Fruit fly (Drosophila melanogaster) whole organism, embryonic: ENCODE results near the gene CG42486.

Source experiments
- CG10462 ChIP-seq: fragments of 200-800 bp; sonication (Bioruptor generic); optimal IDR thresholded peaks from 2 replicates; lab custom pipeline; 2016; ENCODE audit warnings: missing biosample characterization, missing genetic modification characterization
- CG10959 ChIP-seq: fragments of 200-800 bp; sonication (Bioruptor generic); IDR thresholded peaks from 2 replicates; pipeline ENCODE4 v1.3.6; 2022; ENCODE audit warnings: missing biosample characterization, missing genetic modification characterization
- CG11504 ChIP-seq: fragments of 200-800 bp; sonication (Bioruptor generic); optimal IDR thresholded peaks from 3 replicates; lab custom pipeline; 2019; ENCODE audit warnings: missing biosample characterization, mild to moderate bottlenecking, missing genetic modification characterization, moderate library complexity
- CG13624 ChIP-seq: fragments of 200-800 bp; sonication (Bioruptor generic); optimal IDR thresholded peaks from 2 replicates; lab custom pipeline; 2016; ENCODE audit warnings: missing biosample characterization, missing genetic modification characterization
- CG15011 ChIP-seq: fragments of 200-800 bp; sonication (Bioruptor generic); optimal IDR thresholded peaks from 3 replicates; lab custom pipeline; 2018; ENCODE audit warnings: missing biosample characterization, mild to moderate bottlenecking, missing genetic modification characterization
- CG15514 ChIP-seq: fragments of 200-800 bp; sonication (Bioruptor generic); optimal IDR thresholded peaks from 3 replicates; lab custom pipeline; 2017; ENCODE audit warnings: missing biosample characterization, missing genetic modification characterization, mild to moderate bottlenecking, moderate library complexity, missing genetic modification reagents
- CG17361 ChIP-seq: fragments of 200-800 bp; sonication (Bioruptor generic); IDR thresholded peaks from 3 replicates; pipeline ENCODE4 v1.3.6; 2022; ENCODE audit warnings: missing biosample characterization, missing genetic modification characterization
- CG17568 ChIP-seq: fragments of 200-800 bp; sonication (Bioruptor generic); optimal IDR thresholded peaks from 2 replicates; lab custom pipeline; 2018; ENCODE audit warnings: missing biosample characterization, mild to moderate bottlenecking, missing genetic modification characterization, moderate library complexity
- CG17829 ChIP-seq: fragments of 200-800 bp; optimal IDR thresholded peaks from 2 replicates; lab custom pipeline; 2019; ENCODE audit warnings: missing biosample characterization, mild to moderate bottlenecking, missing genetic modification characterization, moderate library complexity
- CG18764 ChIP-seq: fragments of 200-800 bp; sonication (Bioruptor generic); optimal IDR thresholded peaks from 3 replicates; lab custom pipeline; 2016; ENCODE audit warnings: missing biosample characterization, missing genetic modification characterization
- CG32532 ChIP-seq: fragments of 200-800 bp; sonication (Bioruptor generic); IDR thresholded peaks from 2 replicates; pipeline ENCODE4 v1.3.6; 2022; ENCODE audit warnings: missing biosample characterization, missing genetic modification characterization
- CG3407 ChIP-seq: fragments of 200-800 bp; sonication (Bioruptor generic); optimal IDR thresholded peaks from 2 replicates; lab custom pipeline; 2018; ENCODE audit warnings: missing biosample characterization, mild to moderate bottlenecking, missing genetic modification characterization
- CG4282 ChIP-seq: fragments of 200-800 bp; sonication (Bioruptor generic); optimal IDR thresholded peaks from 2 replicates; lab custom pipeline; 2016; ENCODE audit warnings: missing biosample characterization, missing genetic modification characterization
- CG4424 ChIP-seq: fragments of 200-800 bp; sonication (Bioruptor generic); optimal IDR thresholded peaks from 3 replicates; lab custom pipeline; 2016; ENCODE audit warnings: missing biosample characterization, missing genetic modification characterization
- CG4707 ChIP-seq: fragments of 200-800 bp; sonication (Bioruptor generic); optimal IDR thresholded peaks from 2 replicates; lab custom pipeline; 2018; ENCODE audit warnings: missing biosample characterization, mild to moderate bottlenecking, missing genetic modification characterization, moderate library complexity
- CG7928 ChIP-seq: fragments of 200-800 bp; sonication (Bioruptor generic); optimal IDR thresholded peaks from 2 replicates; lab custom pipeline; 2017; ENCODE audit warnings: missing biosample characterization, mild to moderate bottlenecking, missing genetic modification characterization
- CG8290 ChIP-seq, 3 experiments: fragments of 200-800 bp; sonication (Bioruptor generic); optimal IDR thresholded peaks; 2 replicates each; lab custom pipeline; 2016 to 2019; ENCODE audit warnings: missing biosample characterization in 3 of 3, missing genetic modification characterization in 3 of 3, mild to moderate bottlenecking in 2 of 3, moderate library complexity in 1 of 3
- CG8924 ChIP-seq: fragments of 200-800 bp; optimal IDR thresholded peaks from 3 replicates; lab custom pipeline; 2019; ENCODE audit warnings: missing biosample characterization, mild to moderate bottlenecking, missing genetic modification characterization, moderate library complexity
- CG9437 ChIP-seq: fragments of 200-800 bp; sonication (Bioruptor generic); optimal IDR thresholded peaks from 2 replicates; lab custom pipeline; 2018; ENCODE audit warnings: missing biosample characterization, mild to moderate bottlenecking, missing genetic modification characterization
- CG9932 ChIP-seq: fragments of 200-800 bp; sonication (Bioruptor generic); IDR thresholded peaks from 2 replicates; pipeline ENCODE4 v1.3.6; 2022; ENCODE audit warnings: missing biosample characterization, missing genetic modification characterization
- Doc2 ChIP-seq: fragments of 200-800 bp; sonication (Bioruptor generic); IDR thresholded peaks from 2 replicates; pipeline ENCODE4 v1.3.6; 2022; ENCODE audit warnings: missing biosample characterization, missing genetic modification characterization
- Elba2 ChIP-seq: fragments of 200-800 bp; sonication (Bioruptor generic); optimal IDR thresholded peaks from 3 replicates; lab custom pipeline; 2016; ENCODE audit warnings: missing biosample characterization, missing genetic modification characterization
- Hmr ChIP-seq: fragments of 200-800 bp; sonication (Bioruptor generic); optimal IDR thresholded peaks from 3 replicates; lab custom pipeline; 2017; ENCODE audit warnings: mild to moderate bottlenecking, missing biosample characterization, missing genetic modification reagents, missing genetic modification characterization
- Kr ChIP-seq: fragments of 200-800 bp; sonication (Bioruptor generic); optimal IDR thresholded peaks from 2 replicates; lab custom pipeline; 2017; ENCODE audit warnings: missing biosample characterization, mild to moderate bottlenecking, missing genetic modification characterization
- Mad ChIP-seq: fragments of 200-800 bp; sonication (Bioruptor generic); optimal IDR thresholded peaks from 2 replicates; lab custom pipeline; 2016; ENCODE audit warnings: missing biosample characterization, missing genetic modification characterization
- Optix ChIP-seq: fragments of 200-800 bp; sonication (Bioruptor generic); IDR thresholded peaks from 3 replicates; pipeline ENCODE4 v1.3.6; 2022; ENCODE audit warnings: missing biosample characterization, missing genetic modification characterization
- Poxn ChIP-seq: fragments of 200-800 bp; sonication (Bioruptor generic); IDR thresholded peaks from 2 replicates; pipeline ENCODE4 v1.3.6; 2022; ENCODE audit warnings: missing biosample characterization, missing genetic modification characterization
- Rx ChIP-seq: fragments of 200-800 bp; sonication (Bioruptor generic); IDR thresholded peaks from 2 replicates; pipeline ENCODE4 v1.3.6; 2022; ENCODE audit warnings: missing biosample characterization, missing genetic modification characterization
- Scr ChIP-seq: fragments of 200-800 bp; sonication (Bioruptor generic); IDR thresholded peaks from 2 replicates; pipeline ENCODE4 v1.3.6; 2022; ENCODE audit warnings: missing biosample characterization, missing genetic modification characterization; ENCODE audit not compliant: partially characterized antibody
- Sin3A ChIP-seq: fragments of >200 bp; optimal IDR thresholded peaks from 2 replicates; lab custom pipeline; 2018
- Trl ChIP-seq, 3 experiments: fragments of >200 bp in 2 of 3; fragments of 200-800 bp in 1 of 3; sonication (Bioruptor generic) in 1 of 3; optimal IDR thresholded peaks; 2 replicates in 1 of 3; 3 replicates in 2 of 3; lab custom pipeline; 2016 to 2017; ENCODE audit warnings: missing biosample characterization in 1 of 3, missing genetic modification characterization in 1 of 3
- Xrp1 ChIP-seq: fragments of 200-800 bp; sonication (Bioruptor generic); IDR thresholded peaks from 2 replicates; pipeline ENCODE4 v1.3.6; 2022; ENCODE audit warnings: missing biosample characterization, missing genetic modification characterization
- az2 ChIP-seq: fragments of 200-800 bp; sonication (Bioruptor generic); optimal IDR thresholded peaks from 3 replicates; lab custom pipeline; 2016; ENCODE audit warnings: missing biosample characterization, missing genetic modification characterization
- bcd ChIP-seq: fragments of 200-800 bp; sonication (Bioruptor generic); optimal IDR thresholded peaks from 2 replicates; lab custom pipeline; 2017; ENCODE audit warnings: missing biosample characterization, mild to moderate bottlenecking, missing genetic modification characterization
- crp ChIP-seq, 2 experiments: fragments of 200-800 bp; sonication (Bioruptor generic); optimal IDR thresholded peaks; 2 replicates in 1 of 2; 3 replicates in 1 of 2; lab custom pipeline; 2017; ENCODE audit warnings: missing biosample characterization in 2 of 2, missing genetic modification characterization in 2 of 2, mild to moderate bottlenecking in 1 of 2, moderate library complexity in 1 of 2
- da ChIP-seq: fragments of 200-800 bp; sonication (Bioruptor generic); optimal IDR thresholded peaks from 2 replicates; lab custom pipeline; 2016; ENCODE audit warnings: missing biosample characterization, missing genetic modification characterization
- dan ChIP-seq: fragments of 200-800 bp; sonication (Bioruptor generic); IDR thresholded peaks from 2 replicates; pipeline ENCODE4 v1.3.6; 2022; ENCODE audit warnings: missing biosample characterization, missing genetic modification characterization
- dati ChIP-seq: fragments of 200-800 bp; sonication (Bioruptor generic); IDR thresholded peaks from 2 replicates; pipeline ENCODE4 v1.3.6; 2022; ENCODE audit warnings: missing biosample characterization, missing genetic modification characterization
- gcm2 ChIP-seq: fragments of 200-800 bp; sonication (Bioruptor generic); optimal IDR thresholded peaks from 2 replicates; lab custom pipeline; 2016; ENCODE audit warnings: missing biosample characterization, missing genetic modification characterization
- gfzf ChIP-seq: fragments of 200-800 bp; sonication (Bioruptor generic); optimal IDR thresholded peaks from 2 replicates; lab custom pipeline; 2016; ENCODE audit warnings: missing biosample characterization, mild to moderate bottlenecking, missing genetic modification characterization, moderate library complexity
- nom ChIP-seq: fragments of 200-800 bp; sonication (Bioruptor generic); optimal IDR thresholded peaks from 2 replicates; lab custom pipeline; 2017; ENCODE audit warnings: missing biosample characterization, missing genetic modification characterization, mild to moderate bottlenecking, moderate library complexity, missing genetic modification reagents
- run ChIP-seq: fragments of 200-800 bp; sonication (Bioruptor generic); optimal IDR thresholded peaks from 3 replicates; lab custom pipeline; 2018; ENCODE audit warnings: missing biosample characterization, mild to moderate bottlenecking, missing genetic modification characterization
- schlank ChIP-seq: fragments of 200-800 bp; sonication (Bioruptor generic); optimal IDR thresholded peaks from 2 replicates; lab custom pipeline; 2018; ENCODE audit warnings: missing biosample characterization, mild to moderate bottlenecking, missing genetic modification characterization
- sens-2 ChIP-seq: fragments of 200-800 bp; sonication (Bioruptor generic); IDR thresholded peaks from 2 replicates; pipeline ENCODE4 v1.3.6; 2022; ENCODE audit warnings: missing biosample characterization, missing genetic modification characterization
- seq ChIP-seq: fragments of 200-800 bp; sonication (Bioruptor generic); IDR thresholded peaks from 2 replicates; pipeline ENCODE4 v1.3.6; 2022; ENCODE audit warnings: missing biosample characterization, missing genetic modification characterization
- shn ChIP-seq: fragments of 200-800 bp; sonication (Bioruptor generic); optimal IDR thresholded peaks from 3 replicates; lab custom pipeline; 2016; ENCODE audit warnings: missing biosample characterization, missing genetic modification characterization
- tap ChIP-seq: fragments of 200-800 bp; optimal IDR thresholded peaks from 3 replicates; lab custom pipeline; 2019; ENCODE audit warnings: missing biosample characterization, mild to moderate bottlenecking, missing genetic modification characterization, moderate library complexity
- tx ChIP-seq: fragments of 200-800 bp; sonication (Bioruptor generic); optimal IDR thresholded peaks from 2 replicates; lab custom pipeline; 2016; ENCODE audit warnings: missing biosample characterization, missing genetic modification characterization
- zen ChIP-seq: fragments of 200-800 bp; sonication (Bioruptor generic); optimal IDR thresholded peaks from 3 replicates; lab custom pipeline; 2018; ENCODE audit warnings: missing biosample characterization, mild to moderate bottlenecking, missing genetic modification characterization, moderate library complexity
- zf30C ChIP-seq: fragments of 200-800 bp; sonication (Bioruptor generic); optimal IDR thresholded peaks from 3 replicates; lab custom pipeline; 2018; ENCODE audit warnings: missing biosample characterization, mild to moderate bottlenecking, missing genetic modification characterization

CG42486 gene

dm6 chr2L:11816376-11816775 is 26.6 kb upstream of the CG42486 start (continued):
- TF ChIP-seq Scr (no peak), Mad (GFP tag; lab: Kevin White, UChicago) (peak; percentile 95), CG9437 (GFP tag; lab: Kevin White, UChicago) (peak; percentile 87), CG4424 (GFP tag; lab: Kevin White, UChicago) (peak; percentile 98), CG9932 (peak; percentile 65), nom (no peak), gcm2 (GFP tag; lab: Kevin White, UChicago) (peak; percentile 77), dan (GFP tag; lab: Robert Waterston, UW) (no peak; the same call in 1 of the 2 replicates), CG17829 (tag; lab: Kevin White, UChicago) (peak; percentile 95), crp (GFP tag; optimal IDR thresholded peaks at IDR 0.05; lab: Kevin White, UChicago) (peak in 1 of 2 experiments; percentile 27), tap (tag; lab: Kevin White, UChicago) (peak; percentile 82), Rx (GFP tag; lab: Robert Waterston, UW) (peak; percentile 93), Xrp1 (GFP tag; lab: Robert Waterston, UW) (peak; percentile 82), CG15011 (GFP tag; lab: Kevin White, UChicago) (peak; percentile 92), CG32532 (GFP tag; lab: Robert Waterston, UW) (peak; percentile 90), CG4282 (peak; percentile 82), CG18764 (GFP tag; lab: Kevin White, UChicago) (peak; percentile 96), CG10959 (peak; percentile 94), Elba2 (GFP tag; lab: Kevin White, UChicago) (peak; percentile 91), CG7928 (peak; percentile 68), seq (GFP tag; lab: Robert Waterston, UW) (peak; percentile 76), tx (GFP tag; lab: Kevin White, UChicago) (peak; percentile 75), zf30C (GFP tag; lab: Kevin White, UChicago) (peak; percentile 67), Kr (GFP tag; lab: Kevin White, UChicago) (peak; percentile 99), az2 (peak; percentile 95), CG17568 (GFP tag; lab: Kevin White, UChicago) (peak; percentile 95), CG17361 (GFP tag; lab: Robert Waterston, UW) (peak; percentile 92), Optix (GFP tag; lab: Robert Waterston, UW) (peak; percentile 93), shn (GFP tag; lab: Kevin White, UChicago) (peak; percentile 94), Doc2 (GFP tag; lab: Robert Waterston, UW) (no peak), CG11504 (tag; lab: Kevin White, UChicago) (peak; percentile 87), CG15514 (GFP tag; lab: Kevin White, UChicago) (peak; percentile 94), CG8290 (GFP tag; optimal IDR thresholded peaks at IDR 0.05; lab: Kevin White, UChicago) (peak; percentile 92), CG8290 (tag; optimal IDR thresholded peaks at IDR 0.05; lab: Kevin White, UChicago) (peak; percentile 91 to 98), CG3407 (peak; percentile 95), Sin3A (lab: Kevin White, UChicago) (no peak), da (GFP tag; lab: Kevin White, UChicago) (peak; percentile 92), schlank (peak; percentile 87), Poxn (GFP tag; lab: Robert Waterston, UW) (0 out of 2 replicates have a peak, but pooled peaks have one; percentile 30), Hmr (GFP tag; lab: Kevin White, UChicago) (peak; percentile 95), CG10462 (peak; percentile 89), Trl (optimal IDR thresholded peaks at IDR 0.05; lab: Kevin White, UChicago) (no peak), Trl (GFP tag; optimal IDR thresholded peaks at IDR 0.05; lab: Kevin White, UChicago) (peak; percentile 93), run (peak; percentile 44), bcd (GFP tag; lab: Kevin White, UChicago) (peak; percentile 97), CG13624 (peak; percentile 90), gfzf (GFP tag; lab: Kevin White, UChicago) (peak; percentile 24), zen (tag; lab: Kevin White, UChicago) (peak; percentile 94), dati (peak; percentile 95), sens-2 (peak; percentile 96), CG4707 (GFP tag; lab: Kevin White, UChicago) (peak; percentile 96), CG8924 (peak; percentile 78)
